Fruit fly (Drosophila melanogaster): Measurements from ENCODE around the gene Ten-a.

Ten-a gene

DNA sequence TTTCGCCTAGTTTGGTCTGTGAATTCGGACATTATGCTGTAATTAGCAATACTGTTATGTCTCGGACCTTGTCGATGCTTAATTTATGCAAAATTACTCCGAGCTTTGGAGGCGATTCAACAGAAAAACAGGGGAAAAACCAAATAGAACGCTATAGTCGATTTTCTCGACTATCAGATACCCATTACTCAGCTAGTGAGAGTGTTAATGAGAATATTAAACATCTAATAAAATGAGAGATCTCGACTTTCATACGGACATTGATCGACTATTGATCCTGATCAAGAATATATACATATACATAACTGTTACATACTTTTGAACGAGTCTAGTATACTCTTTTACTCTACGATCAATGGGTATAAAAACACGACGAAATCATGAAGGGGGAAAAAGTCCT lies 205.3 kb downstream of the Ten-a start (continued):
- no peak for TF ChIP-seq B-H1 (GFP tag; IDR thresholded peaks at IDR 0.05)
- no peak for TF ChIP-seq CG31224 (GFP tag; IDR thresholded peaks at IDR 0.05)
- no peak for TF ChIP-seq CG4404 (GFP tag; IDR thresholded peaks at IDR 0.05)
- TF ChIP-seq NK7.1 (GFP tag; optimal IDR thresholded peaks at IDR 0.05), result no peak
- no peak for TF ChIP-seq dati (GFP tag; IDR thresholded peaks at IDR 0.05)
- TF ChIP-seq CG17328 (GFP tag; IDR thresholded peaks at IDR 0.05), result peak; percentile 12; the same call in 1 of the 2 replicates
- peak; percentile 91 for TF ChIP-seq sens (GFP tag)
- peak; percentile 55 for TF ChIP-seq phol (tag; optimal IDR thresholded peaks at IDR 0.05)
- TF ChIP-seq dm (GFP tag; optimal IDR thresholded peaks at IDR 0.05), result no peak
- TF ChIP-seq CG16863 (GFP tag; optimal IDR thresholded peaks at IDR 0.05), result no peak
- no peak for TF ChIP-seq ap (GFP tag; IDR thresholded peaks at IDR 0.05)
- peak; percentile 46; the same call in 1 of the 2 replicates for TF ChIP-seq nerfin-2 (GFP tag; IDR thresholded peaks at IDR 0.05; ENCODE audit: partially characterized antibody)
- peak; percentile 47 for TF ChIP-seq Ptx1 (GFP tag; IDR thresholded peaks at IDR 0.05)
- TF ChIP-seq pita (GFP tag; optimal IDR thresholded peaks at IDR 0.05), result no peak
- TF ChIP-seq Gug (GFP tag; IDR thresholded peaks at IDR 0.05), result no peak
- no peak for TF ChIP-seq E2f2 (GFP tag; IDR thresholded peaks at IDR 0.05)
- no peak for TF ChIP-seq Poxn (GFP tag; IDR thresholded peaks at IDR 0.05)
- TF ChIP-seq sr (GFP tag; IDR thresholded peaks at IDR 0.05), result no peak
- TF ChIP-seq CG16815 (GFP tag; optimal IDR thresholded peaks at IDR 0.05), result peak; percentile 6
- TF ChIP-seq PHDP (tag; optimal IDR thresholded peaks at IDR 0.05), result peak; percentile 13
- no peak for TF ChIP-seq sob (GFP tag; IDR thresholded peaks at IDR 0.05)
- TF ChIP-seq D19A (tag; optimal IDR thresholded peaks at IDR 0.05), result peak; percentile 46
- peak; percentile 32 for TF ChIP-seq CG15601 (tag; optimal IDR thresholded peaks at IDR 0.05)
- TF ChIP-seq h (optimal IDR thresholded peaks at IDR 0.05), result no peak
- peak; percentile 21 for TF ChIP-seq CG10209 (GFP tag; optimal IDR thresholded peaks at IDR 0.05)
- TF ChIP-seq abd-A (tag; optimal IDR thresholded peaks at IDR 0.05), result no peak
- peak; percentile 26 for TF ChIP-seq chn (GFP tag; optimal IDR thresholded peaks at IDR 0.05)
- peak in 1 of 3 experiments; percentile 55 for TF ChIP-seq lola (GFP tag; optimal IDR thresholded peaks at IDR 0.05)
- TF ChIP-seq NfI (GFP tag; optimal IDR thresholded peaks at IDR 0.05), result no peak
- peak in 1 of 2 experiments; percentile 44 for TF ChIP-seq Hr51 (GFP tag; optimal IDR thresholded peaks at IDR 0.05)
- peak; percentile 17 for TF ChIP-seq Antp (GFP tag; optimal IDR thresholded peaks at IDR 0.05)
- TF ChIP-seq ems (GFP tag; optimal IDR thresholded peaks at IDR 0.05), result no peak
- TF ChIP-seq CG18599 (GFP tag; optimal IDR thresholded peaks at IDR 0.05), result peak; percentile 44
- TF ChIP-seq ind (GFP tag; optimal IDR thresholded peaks at IDR 0.05), result peak; percentile 20
- TF ChIP-seq CG17385 (GFP tag; optimal IDR thresholded peaks at IDR 0.05), result peak; percentile 30
- no peak for TF ChIP-seq salm (tag; optimal IDR thresholded peaks at IDR 0.05)
- no peak for TF ChIP-seq D (optimal IDR thresholded peaks at IDR 0.05)
- TF ChIP-seq D (GFP tag; optimal IDR thresholded peaks at IDR 0.05), result peak; percentile 37
- no peak for TF ChIP-seq ash1 (GFP tag; optimal IDR thresholded peaks at IDR 0.05)
- no peak for TF ChIP-seq disco-r (GFP tag; optimal IDR thresholded peaks at IDR 0.05)
- peak; percentile 42 for TF ChIP-seq CG12219 (GFP tag; optimal IDR thresholded peaks at IDR 0.05)
- TF ChIP-seq CG11560 (tag; IDR thresholded peaks at IDR 0.05), result no peak
- TF ChIP-seq lilli (GFP tag; optimal IDR thresholded peaks at IDR 0.05), result peak; percentile 18
- TF ChIP-seq CG12744 (GFP tag; optimal IDR thresholded peaks at IDR 0.05), result no peak
- peak; percentile 55 for TF ChIP-seq Oli (tag; optimal IDR thresholded peaks at IDR 0.05)
- no peak for TF ChIP-seq Aef1 (GFP tag; IDR thresholded peaks at IDR 0.05)
- peak; percentile 17 for TF ChIP-seq tap (tag; optimal IDR thresholded peaks at IDR 0.05)
- TF ChIP-seq Kr (GFP tag; optimal IDR thresholded peaks at IDR 0.05), result no peak
- TF ChIP-seq CG9817 (tag; optimal IDR thresholded peaks at IDR 0.05), result no peak
- TF ChIP-seq Side (GFP tag; optimal IDR thresholded peaks at IDR 0.05), result peak; percentile 7
- TF ChIP-seq CG2712 (tag; optimal IDR thresholded peaks at IDR 0.05), result peak; percentile 68
- peak; percentile 9 for TF ChIP-seq scrt (GFP tag; optimal IDR thresholded peaks at IDR 0.05)
